Worm (Caenorhabditis elegans): Measurements from ENCODE around the gene osta-2.
"Not testable (repeated sequence)": the region's sequence is repeated elsewhere in the genome, so short reads cannot be mapped to it uniquely, and the experiment has no call there.

The osta-2 gene

ce11 chrII:5757656-5758055 is 50.2 kb downstream of the osta-2 start, which contains the start of the genes F10C1.3 and F10C1.23:
TSS of gene F10C1.3 (minus strand) at chrII:5757756.
TSS of gene F10C1.23 (plus strand) at chrII:5758040.
- not testable (repeated sequence) for TF ChIP-seq ceh-43 (GFP tag; optimal IDR thresholded peaks at IDR 0.05); sptf-1 (tag; optimal IDR thresholded peaks at IDR 0.05); hlh-1 (tag; optimal IDR thresholded peaks at IDR 0.05)
